Fruit fly (Drosophila melanogaster) whole organism, embryonic: ENCODE data around the gene CG33258.

ENCODE experiments used
- Atf-2 ChIP-seq: fragments of 200-800 bp; sonication (Bioruptor generic); optimal IDR thresholded peaks from 2 replicates; lab custom pipeline; 2016; ENCODE audit warnings: missing biosample characterization, missing genetic modification characterization
- Atf6 ChIP-seq: fragments of 200-800 bp; sonication (Bioruptor generic); IDR thresholded peaks from 2 replicates; pipeline ENCODE4 v1.3.6; 2022; ENCODE audit warnings: missing biosample characterization, missing genetic modification characterization
- Bteb2 ChIP-seq: fragments of 200-800 bp; sonication (Bioruptor generic); optimal IDR thresholded peaks from 2 replicates; lab custom pipeline; 2016; ENCODE audit warnings: missing biosample characterization, missing genetic modification characterization
- CG1024 ChIP-seq: fragments of 200-800 bp; sonication (Bioruptor generic); IDR thresholded peaks from 2 replicates; pipeline ENCODE4 v1.3.6; 2022; ENCODE audit warnings: missing biosample characterization, missing genetic modification characterization
- CG11695 ChIP-seq: fragments of 200-800 bp; sonication (Bioruptor generic); IDR thresholded peaks from 3 replicates; pipeline ENCODE4 v1.3.6; 2022; ENCODE audit warnings: missing biosample characterization, missing genetic modification characterization
- CG13624 ChIP-seq: fragments of 200-800 bp; sonication (Bioruptor generic); optimal IDR thresholded peaks from 2 replicates; lab custom pipeline; 2016; ENCODE audit warnings: missing biosample characterization, missing genetic modification characterization
- CG13894 ChIP-seq: fragments of 200-800 bp; sonication (Bioruptor generic); optimal IDR thresholded peaks from 3 replicates; lab custom pipeline; 2018; ENCODE audit warnings: missing biosample characterization, mild to moderate bottlenecking, missing genetic modification characterization, moderate library complexity
- CG15601 ChIP-seq: fragments of 200-800 bp; sonication (Bioruptor generic); optimal IDR thresholded peaks from 3 replicates; lab custom pipeline; 2019; ENCODE audit warnings: missing biosample characterization, mild to moderate bottlenecking, missing genetic modification characterization, moderate library complexity
- CG17359 ChIP-seq: fragments of 200-800 bp; sonication (Bioruptor generic); optimal IDR thresholded peaks from 3 replicates; lab custom pipeline; 2018; ENCODE audit warnings: missing biosample characterization, mild to moderate bottlenecking, missing genetic modification characterization, moderate library complexity
- CG17361 ChIP-seq: fragments of 200-800 bp; sonication (Bioruptor generic); IDR thresholded peaks from 3 replicates; pipeline ENCODE4 v1.3.6; 2022; ENCODE audit warnings: missing biosample characterization, missing genetic modification characterization
- CG31441 ChIP-seq: fragments of 200-800 bp; sonication (Bioruptor generic); IDR thresholded peaks from 2 replicates; pipeline ENCODE4 v1.3.6; 2022; ENCODE audit warnings: missing biosample characterization, missing genetic modification characterization
- CG3281 ChIP-seq: fragments of 200-800 bp; sonication (Bioruptor generic); optimal IDR thresholded peaks from 3 replicates; lab custom pipeline; 2017; ENCODE audit warnings: missing biosample characterization, mild to moderate bottlenecking, missing genetic modification characterization
- CG5953 ChIP-seq: fragments of 200-800 bp; sonication (Bioruptor generic); IDR thresholded peaks from 2 replicates; pipeline ENCODE4 v1.3.6; 2022; ENCODE audit warnings: missing biosample characterization, missing genetic modification characterization
- CG6254 ChIP-seq: fragments of 200-800 bp; sonication (Bioruptor generic); optimal IDR thresholded peaks from 3 replicates; lab custom pipeline; 2017; ENCODE audit warnings: mild to moderate bottlenecking, missing biosample characterization, missing genetic modification reagents, missing genetic modification characterization
- CG7786 ChIP-seq: fragments of 200-800 bp; sonication (Bioruptor generic); optimal IDR thresholded peaks from 2 replicates; lab custom pipeline; 2016; ENCODE audit warnings: missing biosample characterization, missing genetic modification characterization
- CG8089 ChIP-seq: fragments of 200-800 bp; sonication (Bioruptor generic); optimal IDR thresholded peaks from 3 replicates; lab custom pipeline; 2016; ENCODE audit warnings: missing biosample characterization, missing genetic modification characterization
- CG9215 ChIP-seq: fragments of 200-800 bp; sonication (Bioruptor generic); IDR thresholded peaks from 2 replicates; pipeline ENCODE4 v1.3.6; 2022; ENCODE audit warnings: missing biosample characterization, missing genetic modification characterization
- CG9817 ChIP-seq: fragments of 200-800 bp; sonication (Bioruptor generic); optimal IDR thresholded peaks from 2 replicates; lab custom pipeline; 2018; ENCODE audit warnings: missing biosample characterization, mild to moderate bottlenecking, missing genetic modification characterization, moderate library complexity
- Dad ChIP-seq: fragments of 200-800 bp; sonication (Bioruptor generic); optimal IDR thresholded peaks from 3 replicates; lab custom pipeline; 2016; ENCODE audit warnings: missing biosample characterization, missing genetic modification characterization
- Ets97D ChIP-seq: fragments of 200-800 bp; sonication (Bioruptor generic); optimal IDR thresholded peaks from 3 replicates; lab custom pipeline; 2016; ENCODE audit warnings: missing biosample characterization, missing genetic modification characterization
- Gsc ChIP-seq: fragments of 200-800 bp; sonication (Bioruptor generic); IDR thresholded peaks from 2 replicates; pipeline ENCODE4 v1.3.6; 2022; ENCODE audit warnings: missing biosample characterization, missing genetic modification characterization
- HmgZ ChIP-seq: fragments of 200-800 bp; sonication (Bioruptor generic); optimal IDR thresholded peaks from 2 replicates; lab custom pipeline; 2018; ENCODE audit warnings: missing biosample characterization, mild to moderate bottlenecking, missing genetic modification characterization
- Hr39 ChIP-seq: fragments of >200 bp; optimal IDR thresholded peaks from 2 replicates; lab custom pipeline; 2017
- Mrtf ChIP-seq: fragments of 200-800 bp; sonication (Bioruptor generic); IDR thresholded peaks from 3 replicates; pipeline ENCODE4 v1.3.6; 2022; ENCODE audit warnings: missing biosample characterization, missing genetic modification characterization
- NC2β ChIP-seq: fragments of 200-800 bp; sonication (Bioruptor generic); optimal IDR thresholded peaks from 2 replicates; lab custom pipeline; 2016; ENCODE audit warnings: missing biosample characterization, missing genetic modification characterization
- Opbp ChIP-seq: fragments of 200-800 bp; sonication (Bioruptor generic); IDR thresholded peaks from 3 replicates; pipeline ENCODE4 v1.3.6; 2022; ENCODE audit warnings: missing biosample characterization, missing genetic modification characterization; ENCODE audit not compliant: partially characterized antibody
- Rx ChIP-seq: fragments of 200-800 bp; sonication (Bioruptor generic); IDR thresholded peaks from 2 replicates; pipeline ENCODE4 v1.3.6; 2022; ENCODE audit warnings: missing biosample characterization, missing genetic modification characterization
- Sin3A ChIP-seq: fragments of >200 bp; optimal IDR thresholded peaks from 2 replicates; lab custom pipeline; 2018
- Taf1 ChIP-seq: fragments of 200-800 bp; sonication (Bioruptor generic); IDR thresholded peaks from 2 replicates; pipeline ENCODE4 v1.3.6; 2022; ENCODE audit warnings: missing biosample characterization, missing genetic modification characterization
- ap ChIP-seq: fragments of 200-800 bp; sonication (Bioruptor generic); IDR thresholded peaks from 2 replicates; pipeline ENCODE4 v1.3.6; 2022; ENCODE audit warnings: missing biosample characterization, missing genetic modification characterization
- cas ChIP-seq: fragments of 200-800 bp; sonication (Bioruptor generic); IDR thresholded peaks from 2 replicates; pipeline ENCODE4 v1.3.6; 2022; ENCODE audit warnings: missing biosample characterization, missing genetic modification characterization
- cato ChIP-seq: fragments of 200-800 bp; sonication (Bioruptor generic); optimal IDR thresholded peaks from 2 replicates; lab custom pipeline; 2016; ENCODE audit warnings: missing biosample characterization, missing genetic modification characterization, borderline replicate concordance
- corto ChIP-seq: fragments of 200-800 bp; sonication (Bioruptor generic); optimal IDR thresholded peaks from 2 replicates; lab custom pipeline; 2016; ENCODE audit warnings: missing biosample characterization, mild to moderate bottlenecking, missing genetic modification characterization, moderate library complexity
- crp ChIP-seq, 2 experiments: fragments of 200-800 bp; sonication (Bioruptor generic); optimal IDR thresholded peaks; 2 replicates in 1 of 2; 3 replicates in 1 of 2; lab custom pipeline; 2017; ENCODE audit warnings: missing biosample characterization in 2 of 2, missing genetic modification characterization in 2 of 2, mild to moderate bottlenecking in 1 of 2, moderate library complexity in 1 of 2
- cwo ChIP-seq: fragments of 200-800 bp; sonication (Bioruptor generic); optimal IDR thresholded peaks from 3 replicates; lab custom pipeline; 2017; ENCODE audit warnings: missing biosample characterization, missing genetic modification characterization, mild to moderate bottlenecking, moderate library complexity, missing genetic modification reagents
- da ChIP-seq: fragments of 200-800 bp; sonication (Bioruptor generic); optimal IDR thresholded peaks from 2 replicates; lab custom pipeline; 2016; ENCODE audit warnings: missing biosample characterization, missing genetic modification characterization
- dan ChIP-seq: fragments of 200-800 bp; sonication (Bioruptor generic); IDR thresholded peaks from 2 replicates; pipeline ENCODE4 v1.3.6; 2022; ENCODE audit warnings: missing biosample characterization, missing genetic modification characterization
- dmrt11E ChIP-seq: fragments of 200-800 bp; sonication (Bioruptor generic); optimal IDR thresholded peaks from 3 replicates; lab custom pipeline; 2018; ENCODE audit warnings: missing biosample characterization, mild to moderate bottlenecking, missing genetic modification characterization, moderate library complexity
- gce ChIP-seq: fragments of 200-800 bp; sonication (Bioruptor generic); IDR thresholded peaks from 3 replicates; pipeline ENCODE4 v1.3.6; 2022; ENCODE audit warnings: missing biosample characterization, missing genetic modification characterization
- grau ChIP-seq: fragments of 200-800 bp; optimal IDR thresholded peaks from 3 replicates; lab custom pipeline; 2019; ENCODE audit warnings: missing biosample characterization, mild to moderate bottlenecking, missing genetic modification characterization, moderate library complexity
- ham ChIP-seq: fragments of 200-800 bp; sonication (Bioruptor generic); IDR thresholded peaks from 2 replicates; pipeline ENCODE4 v1.3.6; 2022; ENCODE audit warnings: missing biosample characterization, missing genetic modification characterization
- hth ChIP-seq: fragments of >200 bp; optimal IDR thresholded peaks from 2 replicates; lab custom pipeline; 2017; ENCODE audit warnings: inconsistent platforms
- kah ChIP-seq: fragments of 200-800 bp; sonication (Bioruptor generic); optimal IDR thresholded peaks from 2 replicates; lab custom pipeline; 2018; ENCODE audit warnings: missing biosample characterization, mild to moderate bottlenecking, missing genetic modification characterization
- lmd ChIP-seq: fragments of 200-800 bp; sonication (Bioruptor generic); IDR thresholded peaks from 2 replicates; pipeline ENCODE4 v1.3.6; 2022; ENCODE audit warnings: missing biosample characterization, missing genetic modification characterization
- nau ChIP-seq: fragments of 200-800 bp; sonication (Bioruptor generic); optimal IDR thresholded peaks from 3 replicates; lab custom pipeline; 2017; ENCODE audit warnings: missing biosample characterization, mild to moderate bottlenecking, missing genetic modification characterization, missing genetic modification reagents
- org-1 ChIP-seq: fragments of 200-800 bp; sonication (Bioruptor generic); optimal IDR thresholded peaks from 2 replicates; lab custom pipeline; 2017; ENCODE audit warnings: missing biosample characterization, missing genetic modification characterization
- sim ChIP-seq: fragments of 200-800 bp; sonication (Bioruptor generic); IDR thresholded peaks from 2 replicates; pipeline ENCODE4 v1.3.6; 2022; ENCODE audit warnings: missing biosample characterization, missing genetic modification characterization
- slbo ChIP-seq: fragments of 200-800 bp; sonication (Bioruptor generic); IDR thresholded peaks from 2 replicates; pipeline ENCODE4 v1.3.6; 2022; ENCODE audit warnings: missing biosample characterization, missing genetic modification characterization
- wek ChIP-seq: fragments of 200-800 bp; sonication (Bioruptor generic); optimal IDR thresholded peaks from 3 replicates; lab custom pipeline; 2018; ENCODE audit warnings: missing biosample characterization, mild to moderate bottlenecking, missing genetic modification characterization, moderate library complexity
- z ChIP-seq: fragments of 200-800 bp; sonication (Bioruptor generic); IDR thresholded peaks from 3 replicates; pipeline ENCODE4 v1.3.6; 2022; ENCODE audit warnings: missing biosample characterization, missing genetic modification characterization
- zen ChIP-seq: fragments of 200-800 bp; sonication (Bioruptor generic); optimal IDR thresholded peaks from 3 replicates; lab custom pipeline; 2018; ENCODE audit warnings: missing biosample characterization, mild to moderate bottlenecking, missing genetic modification characterization, moderate library complexity

The CG33258 gene

dm6 chr3L:16128973-16129745 lies 46.8 kb downstream of the CG33258 start, which contains the start of gene SsRbeta (continued):
- TF ChIP-seq Ets97D (GFP tag; lab: Kevin White, UChicago) (peak; percentile 88), Sin3A (lab: Kevin White, UChicago) (peak; percentile 37), CG13624 (GFP tag; lab: Kevin White, UChicago) (peak; percentile 43), NC2β (peak; percentile 61), dan (GFP tag; lab: Robert Waterston, UW) (no peak), cato (GFP tag; lab: Kevin White, UChicago) (no peak), CG15601 (tag; lab: Kevin White, UChicago) (peak; percentile 15), HmgZ (tag; lab: Kevin White, UChicago) (peak; percentile 26), Atf-2 (no peak), lmd (GFP tag; lab: Robert Waterston, UW) (peak; percentile 4; the same call in 1 of the 2 replicates), slbo (GFP tag; lab: Robert Waterston, UW) (peak; percentile 82), hth (lab: Kevin White, UChicago) (no peak), CG1024 (peak; percentile 61; the same call in 1 of the 2 replicates), grau (tag; lab: Kevin White, UChicago) (no peak), corto (no peak), CG9215 (GFP tag; lab: Robert Waterston, UW) (no peak), CG17361 (GFP tag; lab: Robert Waterston, UW) (peak; percentile 81), CG8089 (GFP tag; lab: Kevin White, UChicago) (no peak), Rx (GFP tag; lab: Robert Waterston, UW) (peak; percentile 46), zen (no peak), cas (no peak), CG5953 (GFP tag; lab: Robert Waterston, UW) (no peak; the same call in 1 of the 2 replicates), ham (GFP tag; lab: Robert Waterston, UW) (no peak), kah (GFP tag; lab: Kevin White, UChicago) (no peak), CG3281 (no peak), CG11695 (peak; percentile 60; the same call in 2 of the 3 replicates), Mrtf (GFP tag; lab: Robert Waterston, UW) (peak; percentile 50; the same call in 1 of the 3 replicates), cwo (no peak), org-1 (peak; percentile 1), CG13894 (tag; lab: Kevin White, UChicago) (no peak), sim (no peak), z (GFP tag; lab: Robert Waterston, UW) (no peak), nau (GFP tag; lab: Kevin White, UChicago) (no peak), CG6254 (GFP tag; lab: Kevin White, UChicago) (no peak), Dad (GFP tag; lab: Kevin White, UChicago) (no peak), CG31441 (GFP tag; lab: Robert Waterston, UW) (peak; percentile 65), ap (GFP tag; lab: Robert Waterston, UW) (peak; percentile 70), dmrt11E (tag; lab: Kevin White, UChicago) (peak; percentile 38), CG9817 (tag; lab: Kevin White, UChicago) (no peak), Taf1 (GFP tag; lab: Robert Waterston, UW) (no peak), gce (GFP tag; lab: Robert Waterston, UW) (no peak; the same call in 2 of the 3 replicates), Atf6 (GFP tag; lab: Robert Waterston, UW) (no peak), Bteb2 (no peak), wek (GFP tag; lab: Kevin White, UChicago) (peak; percentile 48), da (GFP tag; lab: Kevin White, UChicago) (no peak), crp (GFP tag; optimal IDR thresholded peaks at IDR 0.05; lab: Kevin White, UChicago) (peak in 1 of 2 experiments; percentile 49), Opbp (GFP tag; lab: Robert Waterston, UW) (peak; percentile 74), CG7786 (GFP tag; lab: Kevin White, UChicago) (no peak), Gsc (GFP tag; lab: Robert Waterston, UW) (no peak), Hr39 (lab: Kevin White, UChicago) (no peak), CG17359 (tag; lab: Kevin White, UChicago) (no peak)
